Worm (Caenorhabditis elegans) whole organism, L2 larva: ENCODE data around the gene cnnm-2.

ENCODE experiments used
- C34F6.9 ChIP-seq: fragments of 150-350 bp; optimal IDR thresholded peaks from 2 replicates; lab custom pipeline; 2014; ENCODE audit warnings: missing biosample characterization, missing genetic modification characterization
- F13H6.1 ChIP-seq: sonication (generic microtip); optimal IDR thresholded peaks from 2 replicates; lab custom pipeline; 2016; ENCODE audit warnings: missing genetic modification characterization, missing compliant biosample characterization
- alr-1 ChIP-seq: fragments of 150-350 bp; optimal IDR thresholded peaks from 2 replicates; lab custom pipeline; 2014; ENCODE audit warnings: missing biosample characterization, missing genetic modification characterization
- aly-2 ChIP-seq: fragments of 150-350 bp; optimal IDR thresholded peaks from 2 replicates; lab custom pipeline; 2014; ENCODE audit warnings: missing biosample characterization, missing genetic modification characterization
- blmp-1 ChIP-seq: sonication (generic microtip); optimal IDR thresholded peaks from 2 replicates; lab custom pipeline; 2017; ENCODE audit warnings: missing genetic modification characterization, mild to moderate bottlenecking, missing compliant biosample characterization, antibody characterized with exemption, moderate library complexity; ENCODE audit not compliant: insufficient read depth
- ceh-16 ChIP-seq: fragments of 150-350 bp; optimal IDR thresholded peaks from 2 replicates; lab custom pipeline; 2014; ENCODE audit warnings: missing biosample characterization, missing genetic modification characterization
- ceh-82 ChIP-seq: fragments of 150-350 bp; optimal IDR thresholded peaks from 2 replicates; lab custom pipeline; 2014; ENCODE audit warnings: missing biosample characterization, missing genetic modification characterization
- crh-2 ChIP-seq: sonication (generic microtip); optimal IDR thresholded peaks from 2 replicates; lab custom pipeline; 2017; ENCODE audit warnings: missing biosample characterization, missing genetic modification characterization
- dmd-4 ChIP-seq: sonication (generic microtip); optimal IDR thresholded peaks from 2 replicates; lab custom pipeline; 2017; ENCODE audit warnings: missing biosample characterization, missing genetic modification characterization
- egl-27 ChIP-seq: sonication (generic microtip); optimal IDR thresholded peaks from 3 replicates; lab custom pipeline; 2017; ENCODE audit warnings: missing biosample characterization, missing genetic modification reagents, missing genetic modification characterization
- elt-3 ChIP-seq: sonication (generic microtip); optimal IDR thresholded peaks from 2 replicates; lab custom pipeline; 2017; ENCODE audit warnings: missing biosample characterization, missing genetic modification characterization
- fos-1 ChIP-seq: fragments of 150-350 bp; optimal IDR thresholded peaks from 2 replicates; lab custom pipeline; 2014; ENCODE audit warnings: missing biosample characterization, missing genetic modification characterization
- lin-11 ChIP-seq: fragments of 150-350 bp; sonication (generic microtip); optimal IDR thresholded peaks from 2 replicates; lab custom pipeline; 2014; ENCODE audit warnings: missing biosample characterization, missing genetic modification characterization, inconsistent platforms, mixed read lengths
- lin-13 ChIP-seq: fragments of 150-350 bp; optimal IDR thresholded peaks from 2 replicates; lab custom pipeline; 2014; ENCODE audit warnings: missing biosample characterization, missing genetic modification reagents, missing genetic modification characterization
- lin-39 ChIP-seq: fragments of 150-350 bp; optimal IDR thresholded peaks from 2 replicates; lab custom pipeline; 2014; ENCODE audit warnings: missing biosample characterization, missing genetic modification reagents, missing genetic modification characterization
- lsy-2 ChIP-seq, 2 experiments: fragments of 150-350 bp in 1 of 2; sonication (generic microtip) in 1 of 2; optimal IDR thresholded peaks; 2 replicates each; lab custom pipeline; 2014 to 2017; ENCODE audit warnings: missing biosample characterization in 2 of 2, missing genetic modification characterization in 2 of 2
- mab-5 ChIP-seq: fragments of 150-350 bp; optimal IDR thresholded peaks from 2 replicates; lab custom pipeline; 2014; ENCODE audit warnings: missing biosample characterization, missing genetic modification characterization
- mdl-1 ChIP-seq, 2 experiments: fragments of 150-350 bp in 1 of 2; sonication (generic microtip) in 1 of 2; optimal IDR thresholded peaks; 2 replicates each; lab custom pipeline; 2017; ENCODE audit warnings: missing biosample characterization in 2 of 2, missing genetic modification characterization in 2 of 2
- nhr-12 ChIP-seq: fragments of 150-350 bp; optimal IDR thresholded peaks from 2 replicates; lab custom pipeline; 2014; ENCODE audit warnings: missing biosample characterization, missing genetic modification characterization
- nhr-129 ChIP-seq: fragments of 150-350 bp; optimal IDR thresholded peaks from 2 replicates; lab custom pipeline; 2014; ENCODE audit warnings: missing biosample characterization, missing genetic modification characterization
- nhr-21 ChIP-seq: fragments of 150-350 bp; optimal IDR thresholded peaks from 2 replicates; lab custom pipeline; 2014; ENCODE audit warnings: missing biosample characterization, missing genetic modification characterization
- nhr-23 ChIP-seq: fragments of 150-350 bp; optimal IDR thresholded peaks from 2 replicates; lab custom pipeline; 2014; ENCODE audit warnings: missing biosample characterization, missing genetic modification reagents, missing genetic modification characterization
- nhr-25 ChIP-seq: fragments of 150-350 bp; sonication (generic microtip); optimal IDR thresholded peaks from 3 replicates; lab custom pipeline; 2014; ENCODE audit warnings: missing biosample characterization, missing genetic modification characterization
- nhr-6 ChIP-seq: fragments of 150-350 bp; optimal IDR thresholded peaks from 2 replicates; lab custom pipeline; 2014; ENCODE audit warnings: missing biosample characterization, missing genetic modification characterization
- sem-4 ChIP-seq: fragments of 150-350 bp; optimal IDR thresholded peaks from 2 replicates; lab custom pipeline; 2014; ENCODE audit warnings: missing biosample characterization, missing genetic modification reagents, missing genetic modification characterization
- sma-3 ChIP-seq: sonication (generic microtip); optimal IDR thresholded peaks from 2 replicates; lab custom pipeline; 2016; ENCODE audit warnings: missing genetic modification reagents, missing genetic modification characterization, missing compliant biosample characterization
- sma-9 ChIP-seq, 2 experiments: fragments of 150-350 bp in 1 of 2; sonication (generic microtip) in 1 of 2; optimal IDR thresholded peaks; 2 replicates each; lab custom pipeline; 2014 to 2016; ENCODE audit warnings: missing genetic modification characterization in 2 of 2, mild to moderate bottlenecking in 1 of 2, missing biosample characterization in 1 of 2, missing compliant biosample characterization in 1 of 2, missing genetic modification reagents in 1 of 2, moderate library complexity in 1 of 2
- snpc-4 ChIP-seq: fragments of 150-350 bp; optimal IDR thresholded peaks from 2 replicates; lab custom pipeline; 2014; ENCODE audit warnings: missing biosample characterization, missing genetic modification characterization
- unc-62 ChIP-seq: fragments of 150-350 bp; optimal IDR thresholded peaks from 2 replicates; lab custom pipeline; 2014; ENCODE audit warnings: missing biosample characterization, missing genetic modification reagents, missing genetic modification characterization
- zag-1 ChIP-seq: fragments of 150-350 bp; optimal IDR thresholded peaks from 2 replicates; lab custom pipeline; 2014; ENCODE audit warnings: missing biosample characterization, missing genetic modification characterization
- ztf-1 ChIP-seq: fragments of 200-800 bp; sonication (Bioruptor generic); conservative IDR thresholded peaks from 2 replicates; pipeline ENCODE4 v1.3.6; 2022; ENCODE audit warnings: missing genetic modification characterization, missing compliant biosample characterization
- ztf-11 ChIP-seq: sonication (generic microtip); optimal IDR thresholded peaks from 2 replicates; lab custom pipeline; 2017; ENCODE audit warnings: missing biosample characterization, missing genetic modification characterization

cnnm-2 gene

ce11 chrX:8811916-8812315 lies at the start of gene cnnm-2:
Gene cnnm-2, plus strand, starts transcription at chrX:8812105.
- TF ChIP-seq fos-1 (tag; lab: Kevin White, UChicago) (peak; percentile 82), ztf-11 (tag; lab: Kevin White, UChicago) (no peak), nhr-12 (tag; lab: Kevin White, UChicago) (no peak), crh-2 (tag; lab: Kevin White, UChicago) (peak; percentile 53)

- TF ChIP-seq F13H6.1, result peak; percentile 59
- TF ChIP-seq sma-9 (GFP tag; optimal IDR thresholded peaks at IDR 0.05; lab: Kevin White, UChicago), result peak; percentile 39
- no peak for TF ChIP-seq sma-9 (tag; optimal IDR thresholded peaks at IDR 0.05; lab: Kevin White, UChicago)
- TF ChIP-seq ceh-82 (tag; lab: Kevin White, UChicago), result no peak
- TF ChIP-seq nhr-129 (tag; lab: Kevin White, UChicago), result peak; percentile 2
These were observed 49.0 kb upstream of the cnnm-2 start for ce11 chrX:8762927-8763326.

ce11 chrX:8763607-8764006 lies 48.3 kb upstream of the cnnm-2 start, which contains the start of gene zig-12:
Gene zig-12, plus strand, starts transcription at chrX:8763907.
- no peak for TF ChIP-seq snpc-4 (tag; lab: Kevin White, UChicago)
- TF ChIP-seq lin-39, result no peak
- no peak for TF ChIP-seq lin-11 (tag; lab: Kevin White, UChicago)
- no peak for TF ChIP-seq elt-3 (tag; lab: Kevin White, UChicago)
- no peak for TF ChIP-seq nhr-6 (tag; lab: Kevin White, UChicago)
- no peak for TF ChIP-seq blmp-1 (tag; lab: Kevin White, UChicago)
- TF ChIP-seq egl-27 (tag; lab: Kevin White, UChicago), result no peak
- no peak for TF ChIP-seq dmd-4 (tag; lab: Kevin White, UChicago)
- no peak for TF ChIP-seq zag-1 (tag; lab: Kevin White, UChicago)
- no peak for TF ChIP-seq aly-2 (tag; lab: Kevin White, UChicago)
- TF ChIP-seq nhr-12 (tag; lab: Kevin White, UChicago), result no peak
- TF ChIP-seq sma-3 (GFP tag; lab: Kevin White, UChicago), result no peak
- TF ChIP-seq nhr-21, result no peak
- no peak for TF ChIP-seq unc-62 (GFP tag; lab: Kevin White, UChicago)
- TF ChIP-seq ceh-16 (tag; lab: Kevin White, UChicago), result no peak
- TF ChIP-seq alr-1 (tag; lab: Kevin White, UChicago), result no peak

- TF ChIP-seq mdl-1 (tag; optimal IDR thresholded peaks at IDR 0.05; lab: Kevin White, UChicago) (no peak), lin-11 (tag; lab: Kevin White, UChicago) (no peak), lin-13 (GFP tag; lab: Kevin White, UChicago) (no peak), aly-2 (tag; lab: Kevin White, UChicago) (no peak), C34F6.9 (tag; lab: Kevin White, UChicago) (no peak), sem-4 (tag; lab: Kevin White, UChicago) (no peak), ztf-1 (GFP tag; lab: Robert Waterston, UW) (no peak), sma-3 (GFP tag; lab: Kevin White, UChicago) (no peak), nhr-129 (tag; lab: Kevin White, UChicago) (peak; percentile 28), ceh-16 (tag; lab: Kevin White, UChicago) (no peak), lsy-2 (tag; optimal IDR thresholded peaks at IDR 0.05; lab: Kevin White, UChicago) (peak in 1 of 2 experiments; percentile 13), mab-5 (tag; lab: Kevin White, UChicago) (peak; percentile 42), sma-9 (GFP tag; optimal IDR thresholded peaks at IDR 0.05; lab: Kevin White, UChicago) (peak; percentile 13), sma-9 (tag; optimal IDR thresholded peaks at IDR 0.05; lab: Kevin White, UChicago) (no peak)
These were observed 47.9 kb upstream of the cnnm-2 start for ce11 chrX:8764044-8764443.

- TF ChIP-seq nhr-23 (no peak), ztf-1 (GFP tag; lab: Robert Waterston, UW) (no peak), mdl-1 (tag; optimal IDR thresholded peaks at IDR 0.05; lab: Kevin White, UChicago) (no peak), nhr-25 (no peak), egl-27 (tag; lab: Kevin White, UChicago) (no peak)
These were observed 41.6 kb upstream of the cnnm-2 start for ce11 chrX:8770316-8770715.
